Fruit fly (Drosophila melanogaster) whole organism, embryonic: ENCODE data around the gene CG14431.

Experiments
- Adf1 ChIP-seq: fragments of 200-800 bp; sonication (Bioruptor generic); IDR thresholded peaks from 2 replicates; pipeline ENCODE4 v1.3.6; 2022; ENCODE audit warnings: missing biosample characterization, missing genetic modification characterization
- CG10147 ChIP-seq: fragments of 200-800 bp; sonication (Bioruptor generic); optimal IDR thresholded peaks from 2 replicates; lab custom pipeline; 2019; ENCODE audit warnings: missing biosample characterization, mild to moderate bottlenecking, missing genetic modification characterization, moderate library complexity
- CG11504 ChIP-seq: fragments of 200-800 bp; sonication (Bioruptor generic); optimal IDR thresholded peaks from 3 replicates; lab custom pipeline; 2019; ENCODE audit warnings: missing biosample characterization, mild to moderate bottlenecking, missing genetic modification characterization, moderate library complexity
- CG12155 ChIP-seq: fragments of 200-800 bp; sonication (Bioruptor generic); optimal IDR thresholded peaks from 3 replicates; lab custom pipeline; 2016; ENCODE audit warnings: missing biosample characterization, missing genetic modification characterization
- CG12942 ChIP-seq: fragments of 200-800 bp; sonication (Bioruptor generic); optimal IDR thresholded peaks from 3 replicates; lab custom pipeline; 2016; ENCODE audit warnings: missing biosample characterization, missing genetic modification characterization
- CG13123 ChIP-seq: fragments of 200-800 bp; sonication (Bioruptor generic); optimal IDR thresholded peaks from 2 replicates; lab custom pipeline; 2016; ENCODE audit warnings: missing biosample characterization, missing genetic modification characterization
- CG13775 ChIP-seq: fragments of 200-800 bp; sonication (Bioruptor generic); optimal IDR thresholded peaks from 3 replicates; lab custom pipeline; 2017; ENCODE audit warnings: missing biosample characterization, mild to moderate bottlenecking, missing genetic modification characterization
- CG14014 ChIP-seq: fragments of 200-800 bp; sonication (Bioruptor generic); IDR thresholded peaks from 2 replicates; pipeline ENCODE4 v1.3.6; 2022; ENCODE audit warnings: missing biosample characterization, missing genetic modification characterization
- CG15269 ChIP-seq: fragments of 200-800 bp; sonication (Bioruptor generic); optimal IDR thresholded peaks from 2 replicates; lab custom pipeline; 2018; ENCODE audit warnings: missing biosample characterization, mild to moderate bottlenecking, missing genetic modification characterization, moderate library complexity
- CG1529 ChIP-seq: fragments of 200-800 bp; sonication (Bioruptor generic); optimal IDR thresholded peaks from 3 replicates; lab custom pipeline; 2018; ENCODE audit warnings: missing biosample characterization, missing genetic modification characterization
- CG1603 ChIP-seq: fragments of 200-800 bp; sonication (Bioruptor generic); optimal IDR thresholded peaks from 2 replicates; lab custom pipeline; 2019; ENCODE audit warnings: missing biosample characterization, mild to moderate bottlenecking, missing genetic modification characterization, moderate library complexity
- CG16813 ChIP-seq: fragments of 200-800 bp; sonication (Bioruptor generic); IDR thresholded peaks from 3 replicates; pipeline ENCODE4 v1.3.6; 2022; ENCODE audit warnings: missing biosample characterization, missing genetic modification characterization; ENCODE audit not compliant: partially characterized antibody
- CG16815 ChIP-seq: fragments of 200-800 bp; sonication (Bioruptor generic); optimal IDR thresholded peaks from 3 replicates; lab custom pipeline; 2017; ENCODE audit warnings: missing biosample characterization, mild to moderate bottlenecking, missing genetic modification characterization
- CG17361 ChIP-seq: fragments of 200-800 bp; sonication (Bioruptor generic); IDR thresholded peaks from 3 replicates; pipeline ENCODE4 v1.3.6; 2022; ENCODE audit warnings: missing biosample characterization, missing genetic modification characterization
- CG18011 ChIP-seq: fragments of 200-800 bp; sonication (Bioruptor generic); optimal IDR thresholded peaks from 2 replicates; lab custom pipeline; 2017; ENCODE audit warnings: missing biosample characterization, missing genetic modification characterization, mild to moderate bottlenecking, moderate library complexity, missing genotype
- CG2116 ChIP-seq: fragments of 200-800 bp; sonication (Bioruptor generic); optimal IDR thresholded peaks from 3 replicates; lab custom pipeline; 2018; ENCODE audit warnings: missing biosample characterization, mild to moderate bottlenecking, missing genetic modification characterization
- CG2120 ChIP-seq: fragments of 200-800 bp; sonication (Bioruptor generic); optimal IDR thresholded peaks from 3 replicates; lab custom pipeline; 2016; ENCODE audit warnings: missing biosample characterization, missing genetic modification characterization
- CG2712 ChIP-seq: fragments of 200-800 bp; optimal IDR thresholded peaks from 3 replicates; lab custom pipeline; 2019; ENCODE audit warnings: missing biosample characterization, mild to moderate bottlenecking, missing genetic modification characterization, moderate library complexity
- CG4360 ChIP-seq: fragments of 200-800 bp; sonication (Bioruptor generic); IDR thresholded peaks from 2 replicates; pipeline ENCODE4 v1.3.6; 2022; ENCODE audit warnings: missing biosample characterization, missing genetic modification characterization
- CG6175 ChIP-seq: fragments of 200-800 bp; sonication (Bioruptor generic); IDR thresholded peaks from 3 replicates; pipeline ENCODE4 v1.3.6; 2022; ENCODE audit warnings: missing biosample characterization, missing genetic modification characterization
- CG6254 ChIP-seq: fragments of 200-800 bp; sonication (Bioruptor generic); optimal IDR thresholded peaks from 3 replicates; lab custom pipeline; 2017; ENCODE audit warnings: mild to moderate bottlenecking, missing biosample characterization, missing genetic modification reagents, missing genetic modification characterization
- CG6272 ChIP-seq: fragments of 200-800 bp; sonication (Bioruptor generic); IDR thresholded peaks from 2 replicates; pipeline ENCODE4 v1.3.6; 2022; ENCODE audit warnings: missing biosample characterization, missing genetic modification characterization
- CG7928 ChIP-seq: fragments of 200-800 bp; sonication (Bioruptor generic); optimal IDR thresholded peaks from 2 replicates; lab custom pipeline; 2017; ENCODE audit warnings: missing biosample characterization, mild to moderate bottlenecking, missing genetic modification characterization
- CG9215 ChIP-seq: fragments of 200-800 bp; sonication (Bioruptor generic); IDR thresholded peaks from 2 replicates; pipeline ENCODE4 v1.3.6; 2022; ENCODE audit warnings: missing biosample characterization, missing genetic modification characterization
- Dp ChIP-seq: fragments of 200-800 bp; sonication (Bioruptor generic); optimal IDR thresholded peaks from 2 replicates; lab custom pipeline; 2018; ENCODE audit warnings: missing biosample characterization, mild to moderate bottlenecking, missing genetic modification characterization, moderate library complexity
- ERR ChIP-seq: fragments of 200-800 bp; sonication (Bioruptor generic); optimal IDR thresholded peaks from 2 replicates; lab custom pipeline; 2016; ENCODE audit warnings: missing biosample characterization, missing genetic modification characterization
- Eip74EF ChIP-seq, 2 experiments: fragments of 200-800 bp in 1 of 2; fragments of >200 bp in 1 of 2; sonication (Bioruptor generic) in 1 of 2; optimal IDR thresholded peaks; 2 replicates each; lab custom pipeline; 2017 to 2019; ENCODE audit warnings: missing biosample characterization in 2 of 2, missing genetic modification characterization in 2 of 2, mild to moderate bottlenecking in 1 of 2, moderate library complexity in 1 of 2
- H15 ChIP-seq: fragments of 200-800 bp; sonication (Bioruptor generic); IDR thresholded peaks from 3 replicates; pipeline ENCODE4 v1.3.6; 2022; ENCODE audit warnings: missing biosample characterization, missing genetic modification characterization
- Hsf ChIP-seq: fragments of 200-800 bp; sonication (Bioruptor generic); optimal IDR thresholded peaks from 3 replicates; lab custom pipeline; 2016; ENCODE audit warnings: missing biosample characterization, missing genetic modification characterization
- NC2α ChIP-seq: fragments of 200-800 bp; sonication (Bioruptor generic); optimal IDR thresholded peaks from 2 replicates; lab custom pipeline; 2016; ENCODE audit warnings: missing biosample characterization, missing genetic modification characterization
- Nf-YA ChIP-seq: fragments of 200-800 bp; sonication (Bioruptor generic); IDR thresholded peaks from 2 replicates; pipeline ENCODE4 v1.3.6; 2022; ENCODE audit warnings: missing biosample characterization, missing genetic modification characterization
- Poxn ChIP-seq: fragments of 200-800 bp; sonication (Bioruptor generic); IDR thresholded peaks from 2 replicates; pipeline ENCODE4 v1.3.6; 2022; ENCODE audit warnings: missing biosample characterization, missing genetic modification characterization
- Ravus ChIP-seq: fragments of 200-800 bp; sonication (Bioruptor generic); IDR thresholded peaks from 2 replicates; pipeline ENCODE4 v1.3.6; 2022; ENCODE audit warnings: missing biosample characterization, missing genetic modification characterization
- Rx ChIP-seq: fragments of 200-800 bp; sonication (Bioruptor generic); IDR thresholded peaks from 2 replicates; pipeline ENCODE4 v1.3.6; 2022; ENCODE audit warnings: missing biosample characterization, missing genetic modification characterization
- bab2 ChIP-seq: fragments of 200-800 bp; sonication (Bioruptor generic); optimal IDR thresholded peaks from 2 replicates; lab custom pipeline; 2016; ENCODE audit warnings: missing biosample characterization, missing genetic modification characterization
- bbx ChIP-seq: fragments of 200-800 bp; sonication (Bioruptor generic); IDR thresholded peaks from 2 replicates; pipeline ENCODE4 v1.3.6; 2022; ENCODE audit warnings: missing biosample characterization, missing genetic modification characterization; ENCODE audit not compliant: partially characterized antibody
- bcd ChIP-seq: fragments of 200-800 bp; sonication (Bioruptor generic); optimal IDR thresholded peaks from 2 replicates; lab custom pipeline; 2017; ENCODE audit warnings: missing biosample characterization, mild to moderate bottlenecking, missing genetic modification characterization
- cad ChIP-seq: fragments of >200 bp; optimal IDR thresholded peaks from 2 replicates; lab custom pipeline; 2017; ENCODE audit warnings: missing biosample characterization, missing genetic modification characterization
- knrl ChIP-seq: fragments of 200-800 bp; sonication (Bioruptor generic); IDR thresholded peaks from 3 replicates; pipeline ENCODE4 v1.3.6; 2022; ENCODE audit warnings: missing biosample characterization, missing genetic modification characterization; ENCODE audit not compliant: partially characterized antibody
- mam ChIP-seq: fragments of 200-800 bp; sonication (Bioruptor generic); optimal IDR thresholded peaks from 3 replicates; lab custom pipeline; 2016; ENCODE audit warnings: missing biosample characterization, missing genetic modification characterization
- mld ChIP-seq: fragments of 200-800 bp; sonication (Bioruptor generic); IDR thresholded peaks from 3 replicates; pipeline ENCODE4 v1.3.6; 2022; ENCODE audit warnings: missing biosample characterization, missing genetic modification characterization; ENCODE audit not compliant: partially characterized antibody
- p53 ChIP-seq: fragments of 200-800 bp; sonication (Bioruptor generic); optimal IDR thresholded peaks from 2 replicates; lab custom pipeline; 2016; ENCODE audit warnings: missing biosample characterization, missing genetic modification characterization
- pho ChIP-seq: fragments of 200-800 bp; sonication (Bioruptor generic); optimal IDR thresholded peaks from 2 replicates; lab custom pipeline; 2016; ENCODE audit warnings: missing biosample characterization, missing genetic modification characterization
- prd ChIP-seq, 3 experiments: fragments of >200 bp in 2 of 3; fragments of 200-800 bp in 1 of 3; sonication (Bioruptor generic) in 1 of 3; optimal IDR thresholded peaks in 2 of 3; IDR thresholded peaks in 1 of 3; 2 replicates in 2 of 3; 3 replicates in 1 of 3; pipeline versions ENCODE4 v1.3.6 to Lab custom; 2017 to 2022; ENCODE audit warnings: missing biosample characterization in 1 of 3, missing genetic modification characterization in 1 of 3
- salm ChIP-seq: fragments of 200-800 bp; sonication (Bioruptor generic); optimal IDR thresholded peaks from 2 replicates; lab custom pipeline; 2018; ENCODE audit warnings: missing biosample characterization, mild to moderate bottlenecking, missing genetic modification characterization
- sc ChIP-seq, 3 experiments: fragments of >200 bp in 2 of 3; fragments of 200-800 bp in 1 of 3; sonication (Bioruptor generic) in 1 of 3; optimal IDR thresholded peaks; 2 replicates in 2 of 3; 3 replicates in 1 of 3; lab custom pipeline; 2017; ENCODE audit warnings: mild to moderate bottlenecking in 1 of 3, missing biosample characterization in 1 of 3, missing genetic modification characterization in 1 of 3, missing genetic modification reagents in 1 of 3
- sna ChIP-seq: fragments of 200-800 bp; sonication (Bioruptor generic); IDR thresholded peaks from 2 replicates; pipeline ENCODE4 v1.3.6; 2022; ENCODE audit warnings: missing biosample characterization, missing genetic modification characterization; ENCODE audit not compliant: partially characterized antibody
- sqz ChIP-seq: fragments of 200-800 bp; sonication (Bioruptor generic); optimal IDR thresholded peaks from 3 replicates; lab custom pipeline; 2018; ENCODE audit warnings: missing biosample characterization, mild to moderate bottlenecking, missing genetic modification characterization
- tup ChIP-seq: fragments of 200-800 bp; sonication (Bioruptor generic); optimal IDR thresholded peaks from 2 replicates; lab custom pipeline; 2016; ENCODE audit warnings: missing biosample characterization, mild to moderate bottlenecking, missing genetic modification characterization, moderate library complexity
- zen2 ChIP-seq: fragments of 200-800 bp; sonication (Bioruptor generic); IDR thresholded peaks from 3 replicates; pipeline ENCODE4 v1.3.6; 2022; ENCODE audit warnings: missing biosample characterization, missing genetic modification characterization; ENCODE audit not compliant: partially characterized antibody

CG14431 gene

dm6 chrX:6973340-6973739 lies 65.3 kb downstream of the CG14431 start, which contains the start of gene CG3040 (continued):
- no peak for TF ChIP-seq Rx (GFP tag; lab: Robert Waterston, UW)
- no peak for TF ChIP-seq CG7928
- TF ChIP-seq CG12942 (GFP tag; lab: Kevin White, UChicago) = no peak
- no peak for TF ChIP-seq H15 (GFP tag; lab: Robert Waterston, UW)
- TF ChIP-seq CG6272 (GFP tag; lab: Robert Waterston, UW) = no peak
- no peak for TF ChIP-seq sc (optimal IDR thresholded peaks at IDR 0.05; lab: Kevin White, UChicago)
- TF ChIP-seq sc (GFP tag; optimal IDR thresholded peaks at IDR 0.05; lab: Kevin White, UChicago) = no peak
- no peak for TF ChIP-seq Nf-YA (GFP tag; lab: Robert Waterston, UW)
- TF ChIP-seq Dp = peak; percentile 11
- no peak for TF ChIP-seq Adf1
- TF ChIP-seq ERR (GFP tag; lab: Kevin White, UChicago) = no peak
- TF ChIP-seq pho = peak; percentile 20
- TF ChIP-seq cad = no peak
- peak; percentile 44 for TF ChIP-seq CG12155 (GFP tag; lab: Kevin White, UChicago)
- peak; percentile 48 for TF ChIP-seq CG11504
- peak; percentile 48; the same call in 1 of the 3 replicates for TF ChIP-seq CG17361
- no peak for TF ChIP-seq CG16813 (GFP tag; lab: Robert Waterston, UW)
- TF ChIP-seq CG6254 = no peak
- TF ChIP-seq zen2 (GFP tag; lab: Robert Waterston, UW) = no peak
- TF ChIP-seq mam (GFP tag; lab: Kevin White, UChicago) = peak; percentile 54
- TF ChIP-seq CG2116 (GFP tag; lab: Kevin White, UChicago) = peak; percentile 13
- TF ChIP-seq CG16815 (GFP tag; lab: Kevin White, UChicago) = no peak
- no peak for TF ChIP-seq prd (optimal IDR thresholded peaks at IDR 0.05; lab: Kevin White, UChicago)
- peak; percentile 41; the same call in 1 of the 3 replicates for TF ChIP-seq prd (GFP tag; IDR thresholded peaks at IDR 0.05; lab: Robert Waterston, UW)
- TF ChIP-seq Ravus (GFP tag; lab: Robert Waterston, UW) = no peak
- TF ChIP-seq Eip74EF (GFP tag; optimal IDR thresholded peaks at IDR 0.05; lab: Kevin White, UChicago) = no peak
- no peak for TF ChIP-seq CG6175
- TF ChIP-seq bab2 = no peak
- TF ChIP-seq knrl = no peak; the same call in 2 of the 3 replicates
- no peak for TF ChIP-seq CG18011
- no peak for TF ChIP-seq CG1529 (GFP tag; lab: Kevin White, UChicago)
- peak; percentile 48 for TF ChIP-seq CG15269 (tag; lab: Kevin White, UChicago)
- peak; percentile 54 for TF ChIP-seq CG2712
- no peak for TF ChIP-seq sna (GFP tag; lab: Robert Waterston, UW)
- TF ChIP-seq sqz (GFP tag; lab: Kevin White, UChicago) = peak; percentile 2
- no peak for TF ChIP-seq NC2α (GFP tag; lab: Kevin White, UChicago)
- no peak for TF ChIP-seq tup
- no peak for TF ChIP-seq bcd
- TF ChIP-seq p53 (GFP tag; lab: Kevin White, UChicago) = no peak
- TF ChIP-seq CG14014 (GFP tag; lab: Robert Waterston, UW) = 0 out of 2 replicates have a peak, but pooled peaks have one; percentile 19
- TF ChIP-seq CG4360 (GFP tag; lab: Robert Waterston, UW) = no peak
- TF ChIP-seq Hsf (GFP tag; lab: Kevin White, UChicago) = peak; percentile 37
- TF ChIP-seq CG10147 (GFP tag; lab: Kevin White, UChicago) = no peak
- no peak for TF ChIP-seq bbx (GFP tag; lab: Robert Waterston, UW)
- TF ChIP-seq salm (tag; lab: Kevin White, UChicago) = no peak
- peak; percentile 59 for TF ChIP-seq CG1603
- TF ChIP-seq CG13123 (GFP tag; lab: Kevin White, UChicago) = no peak
- no peak for TF ChIP-seq CG9215
- no peak for TF ChIP-seq mld
- no peak for TF ChIP-seq Poxn (GFP tag; lab: Robert Waterston, UW)
- TF ChIP-seq CG2120 = peak; percentile 62
- peak; percentile 22 for TF ChIP-seq CG13775 (GFP tag; lab: Kevin White, UChicago)
